Worm (Caenorhabditis elegans) whole organism, dauer: Measurements from ENCODE around the gene hrg-3.

ENCODE experiments used
- unc-62 ChIP-seq: sonication (generic microtip); optimal IDR thresholded peaks from 2 replicates; lab custom pipeline; 2017; ENCODE audit warnings: missing biosample characterization, missing genetic modification reagents, missing genetic modification characterization

hrg-3 gene

ce11 chrV:9737287-9737686 lies 19.0 kb upstream of the hrg-3 start, which contains the start of gene aqp-4:
Gene aqp-4 (plus strand): TSS chrV:9737556.
- no peak for TF ChIP-seq unc-62

- no peak for TF ChIP-seq unc-62
These were observed 18.1 kb upstream of the hrg-3 start for ce11 chrV:9738077-9738705.

- TF ChIP-seq unc-62: no peak
These were observed 16.9 kb upstream of the hrg-3 start, which contains the start of gene marc-1 for ce11 chrV:9739402-9739801. Gene marc-1 (plus strand): TSS chrV:9739702.

DNA sequence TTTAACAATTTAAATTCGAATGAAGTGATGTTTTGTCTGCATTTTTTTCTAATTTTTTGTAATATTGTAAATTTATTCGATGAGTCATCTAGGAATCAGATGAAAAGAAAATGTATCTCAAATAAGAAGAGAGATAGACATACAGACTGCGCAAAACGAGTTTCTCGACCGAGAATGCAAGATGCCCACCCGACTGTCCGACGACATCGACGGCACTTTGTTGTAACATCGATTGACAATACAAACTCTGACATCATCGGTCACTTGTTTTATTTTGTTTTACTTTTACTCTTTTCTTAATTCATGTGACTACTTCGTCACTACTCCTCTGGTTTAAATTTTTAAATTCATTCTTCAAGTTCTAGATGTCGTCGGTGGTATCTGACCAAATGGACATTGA lies 15.4 kb upstream of the hrg-3 start, which contains the start of gene sta-2:
TSS of gene sta-2 (plus strand) at position 349 of the 400 bp plus-strand sequence.
- TF ChIP-seq unc-62: no peak

ce11 chrV:9744934-9745333 lies 11.3 kb upstream of the hrg-3 start, which contains the start of gene F58E6.13:
Gene F58E6.13 (plus strand): TSS chrV:9745234.
- TF ChIP-seq unc-62: no peak

DNA sequence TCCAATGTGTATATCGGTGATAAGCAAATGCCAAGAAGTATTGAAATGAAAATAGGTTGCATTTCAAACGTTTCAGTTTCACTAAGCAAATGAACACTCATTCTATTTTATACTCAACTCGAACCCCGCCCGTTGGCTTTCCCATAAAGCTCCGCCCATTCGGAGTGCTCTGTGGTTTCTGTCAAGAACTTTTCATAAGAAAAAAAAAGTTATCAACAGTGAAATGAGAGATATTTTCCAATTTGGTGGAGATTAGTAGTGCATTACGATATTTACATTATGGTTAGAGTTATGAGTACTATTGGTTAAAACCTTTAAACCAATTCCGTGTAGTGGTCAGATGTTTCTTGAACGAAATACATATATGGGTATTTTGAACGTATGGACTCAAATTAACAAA lies 6.0 kb upstream of the hrg-3 start, which contains the start of gene F58E6.4:
TSS of gene F58E6.4 (minus strand) at position 101 of the 400 bp plus-strand sequence.
- no peak for TF ChIP-seq unc-62

DNA sequence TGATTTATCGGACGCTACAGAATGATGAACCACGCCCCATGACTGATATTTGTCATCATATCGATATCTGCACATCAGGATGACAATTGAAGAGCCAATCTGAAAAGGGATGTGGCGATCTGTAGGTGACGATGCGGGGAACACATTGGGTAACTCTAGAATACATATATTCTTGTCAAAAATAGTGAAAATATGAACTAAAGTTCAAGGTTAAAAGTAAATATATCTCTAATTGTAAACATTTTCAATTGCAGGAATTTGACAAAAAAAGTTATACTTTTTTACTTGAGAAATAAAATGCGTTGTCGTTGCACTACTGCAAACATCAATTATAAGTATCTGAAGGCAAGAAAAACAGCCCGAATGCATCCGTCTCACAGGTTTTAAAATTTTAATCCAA lies 3.4 kb upstream of the hrg-3 start, which contains the start of gene F58E6.6:
TSS of gene F58E6.6 (minus strand) at position 101 of the 400 bp plus-strand sequence.
- no peak for TF ChIP-seq unc-62

DNA sequence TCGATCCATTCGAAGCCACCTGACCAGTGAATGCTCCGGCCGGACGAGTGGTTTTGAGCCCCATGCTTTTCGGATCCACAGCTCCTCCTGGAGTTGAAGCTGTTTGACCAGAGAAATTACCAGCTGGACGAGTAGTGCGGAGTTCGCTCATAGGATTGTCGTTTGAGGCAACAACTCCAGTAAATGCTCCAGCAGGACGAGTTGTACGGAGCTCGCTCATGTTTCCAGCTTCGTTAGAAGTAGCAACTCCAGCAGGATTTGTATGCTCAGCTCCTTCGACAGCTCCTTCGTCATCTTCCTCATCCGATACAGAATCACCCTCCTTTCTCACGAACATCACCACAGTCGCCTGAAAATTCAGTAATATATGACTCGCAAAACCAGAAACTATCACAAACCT lies 2.7 kb upstream of the hrg-3 start:
- no peak for TF ChIP-seq unc-62

DNA sequence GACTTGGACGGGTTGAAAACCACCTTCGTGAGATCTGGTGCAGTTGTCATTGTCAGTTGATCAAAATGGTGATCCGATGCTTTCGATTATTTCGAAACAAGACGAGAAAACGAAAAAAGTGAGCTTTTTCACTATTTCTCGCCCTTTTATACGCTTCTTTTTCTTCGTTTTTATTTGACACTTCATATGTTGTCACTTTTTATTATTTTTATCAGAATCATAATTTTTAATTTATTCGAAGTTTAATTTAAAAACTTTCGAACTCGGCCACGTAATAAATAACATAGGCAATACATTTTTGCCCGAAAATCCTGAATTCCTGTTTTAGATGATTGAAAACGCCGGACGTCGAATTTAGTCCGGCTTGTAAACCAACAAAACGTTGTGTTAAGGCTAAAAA lies 1.8 kb upstream of the hrg-3 start, which contains the start of gene F58E6.5:
TSS of gene F58E6.5 (minus strand) at position 101 of the 400 bp plus-strand sequence.
- TF ChIP-seq unc-62: no peak

ce11 chrV:9755725-9756124 lies 543 bp upstream of the hrg-3 start, which contains the start of gene F58E6.8:
Gene F58E6.8 (minus strand): TSS chrV:9755825.
- TF ChIP-seq unc-62: no peak

DNA sequence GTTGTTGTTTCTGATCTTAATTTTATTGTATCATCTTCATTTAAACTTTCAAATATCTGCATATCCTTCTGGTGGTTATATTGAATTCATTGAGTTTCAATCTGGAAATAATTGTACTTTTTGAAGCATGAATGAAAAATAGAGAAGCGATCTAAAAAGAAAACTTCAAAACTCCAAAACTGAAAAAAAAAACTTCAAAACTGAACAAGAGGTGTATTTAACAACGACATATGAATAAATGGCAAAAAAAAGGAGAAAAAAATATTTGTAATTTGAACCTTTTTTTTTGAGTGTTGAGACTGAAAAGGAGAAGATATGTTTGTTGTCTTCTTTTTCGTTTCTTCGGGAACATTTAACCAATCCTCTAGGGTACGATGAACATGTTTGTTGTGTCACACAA lies 1.6 kb downstream of the hrg-3 start, which contains the start of gene F58E6.11:
TSS of gene F58E6.11 (minus strand) at position 101 of the 400 bp plus-strand sequence.
- no peak for TF ChIP-seq unc-62

- TF ChIP-seq unc-62: no peak
These were observed 2.2 kb downstream of the hrg-3 start for ce11 chrV:9758437-9758836.

DNA sequence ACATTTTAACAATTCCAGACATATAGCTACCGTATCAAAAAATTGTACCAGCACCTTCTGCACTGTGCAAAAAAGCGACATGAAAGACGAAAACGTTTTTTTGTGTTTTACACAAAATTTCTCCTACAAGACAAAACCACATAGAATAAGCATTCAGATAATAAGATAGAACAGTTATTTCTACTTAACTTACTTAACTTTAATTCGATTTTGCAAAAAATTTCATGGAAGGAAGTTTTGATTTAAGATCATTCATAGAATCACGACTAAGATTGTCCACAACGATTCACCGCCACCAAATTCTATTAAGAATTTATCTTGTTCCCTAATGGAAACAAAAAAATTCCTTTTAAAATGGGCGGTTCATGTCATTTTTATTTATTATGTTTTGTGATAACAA lies 7.5 kb downstream of the hrg-3 start:
- TF ChIP-seq unc-62: no peak

- TF ChIP-seq unc-62: no peak
These were observed 8.3 kb downstream of the hrg-3 start for ce11 chrV:9764552-9764951.

- TF ChIP-seq unc-62: no peak
These were observed 9.4 kb downstream of the hrg-3 start for ce11 chrV:9765622-9766021.

ce11 chrV:9767941-9768340 lies 11.7 kb downstream of the hrg-3 start:
- no peak for TF ChIP-seq unc-62

ce11 chrV:9768828-9769778 lies 12.8 kb downstream of the hrg-3 start, which contains the start of gene unc-42:
Gene unc-42 (minus strand): TSS chrV:9769391.
- no peak for TF ChIP-seq unc-62
